Fruit fly (Drosophila melanogaster) whole organism, embryonic: ENCODE results near the gene Chrac-16.
A peak's percentile ranks its signal among the peaks of the same experiment; 100 is the strongest.

Source experiments
- ATbp ChIP-seq: fragments of 200-800 bp; sonication (Bioruptor generic); optimal IDR thresholded peaks from 2 replicates; lab custom pipeline; 2017; ENCODE audit warnings: missing biosample characterization, mild to moderate bottlenecking, missing genetic modification characterization, missing genetic modification reagents
- Asciz ChIP-seq: fragments of 200-800 bp; sonication (Bioruptor generic); optimal IDR thresholded peaks from 2 replicates; lab custom pipeline; 2017; ENCODE audit warnings: missing biosample characterization, mild to moderate bottlenecking, missing genetic modification characterization, missing genetic modification reagents
- Atf-2 ChIP-seq: fragments of 200-800 bp; sonication (Bioruptor generic); optimal IDR thresholded peaks from 2 replicates; lab custom pipeline; 2016; ENCODE audit warnings: missing biosample characterization, missing genetic modification characterization
- B-H1 ChIP-seq: fragments of 200-800 bp; sonication (Bioruptor generic); IDR thresholded peaks from 3 replicates; pipeline ENCODE4 v1.3.6; 2022; ENCODE audit warnings: missing biosample characterization, missing genetic modification characterization
- CG11456 ChIP-seq: fragments of 200-800 bp; sonication (Bioruptor generic); IDR thresholded peaks from 3 replicates; pipeline ENCODE4 v1.3.6; 2022; ENCODE audit warnings: missing biosample characterization, missing genetic modification characterization
- CG15514 ChIP-seq: fragments of 200-800 bp; sonication (Bioruptor generic); optimal IDR thresholded peaks from 3 replicates; lab custom pipeline; 2017; ENCODE audit warnings: missing biosample characterization, missing genetic modification characterization, mild to moderate bottlenecking, moderate library complexity, missing genetic modification reagents
- CG17385 ChIP-seq: fragments of 200-800 bp; sonication (Bioruptor generic); optimal IDR thresholded peaks from 3 replicates; lab custom pipeline; 2018; ENCODE audit warnings: missing biosample characterization, mild to moderate bottlenecking, missing genetic modification characterization
- CG17829 ChIP-seq: fragments of 200-800 bp; optimal IDR thresholded peaks from 2 replicates; lab custom pipeline; 2019; ENCODE audit warnings: missing biosample characterization, mild to moderate bottlenecking, missing genetic modification characterization, moderate library complexity
- CG2116 ChIP-seq: fragments of 200-800 bp; sonication (Bioruptor generic); optimal IDR thresholded peaks from 3 replicates; lab custom pipeline; 2018; ENCODE audit warnings: missing biosample characterization, mild to moderate bottlenecking, missing genetic modification characterization
- CG33213 ChIP-seq: fragments of 200-800 bp; sonication (Bioruptor generic); optimal IDR thresholded peaks from 3 replicates; lab custom pipeline; 2016; ENCODE audit warnings: missing biosample characterization, missing genetic modification characterization
- CG3995 ChIP-seq: fragments of 200-800 bp; sonication (Bioruptor generic); optimal IDR thresholded peaks from 3 replicates; lab custom pipeline; 2016; ENCODE audit warnings: missing biosample characterization, missing genetic modification characterization
- CG4328 ChIP-seq: fragments of 200-800 bp; sonication (Bioruptor generic); optimal IDR thresholded peaks from 3 replicates; lab custom pipeline; 2017; ENCODE audit warnings: missing biosample characterization, missing genetic modification reagents, missing genetic modification characterization
- CG4707 ChIP-seq: fragments of 200-800 bp; sonication (Bioruptor generic); optimal IDR thresholded peaks from 2 replicates; lab custom pipeline; 2018; ENCODE audit warnings: missing biosample characterization, mild to moderate bottlenecking, missing genetic modification characterization, moderate library complexity
- CG6175 ChIP-seq: fragments of 200-800 bp; sonication (Bioruptor generic); IDR thresholded peaks from 3 replicates; pipeline ENCODE4 v1.3.6; 2022; ENCODE audit warnings: missing biosample characterization, missing genetic modification characterization
- CG6689 ChIP-seq: fragments of 200-800 bp; sonication (Bioruptor generic); IDR thresholded peaks from 2 replicates; pipeline ENCODE4 v1.3.6; 2022; ENCODE audit warnings: missing biosample characterization, missing genetic modification characterization
- CG7372 ChIP-seq: fragments of 200-800 bp; sonication (Bioruptor generic); IDR thresholded peaks from 2 replicates; pipeline ENCODE4 v1.3.6; 2022; ENCODE audit warnings: missing biosample characterization, missing genetic modification characterization
- CG8388 ChIP-seq: fragments of 200-800 bp; sonication (Bioruptor generic); optimal IDR thresholded peaks from 2 replicates; lab custom pipeline; 2019; ENCODE audit warnings: missing biosample characterization, mild to moderate bottlenecking, missing genetic modification characterization, moderate library complexity
- CG9817 ChIP-seq: fragments of 200-800 bp; sonication (Bioruptor generic); optimal IDR thresholded peaks from 2 replicates; lab custom pipeline; 2018; ENCODE audit warnings: missing biosample characterization, mild to moderate bottlenecking, missing genetic modification characterization, moderate library complexity
- Drgx ChIP-seq: fragments of 200-800 bp; sonication (Bioruptor generic); IDR thresholded peaks from 2 replicates; pipeline ENCODE4 v1.3.6; 2022; ENCODE audit warnings: missing biosample characterization, missing genetic modification characterization
- HHEX ChIP-seq: fragments of 200-800 bp; sonication (Bioruptor generic); optimal IDR thresholded peaks from 3 replicates; lab custom pipeline; 2017; ENCODE audit warnings: missing biosample characterization, mild to moderate bottlenecking, missing genetic modification characterization, missing genetic modification reagents
- Hr3 ChIP-seq: fragments of 200-800 bp; sonication (Bioruptor generic); optimal IDR thresholded peaks from 3 replicates; lab custom pipeline; 2016; ENCODE audit warnings: missing biosample characterization, missing genetic modification characterization
- Kr ChIP-seq: fragments of 200-800 bp; sonication (Bioruptor generic); optimal IDR thresholded peaks from 2 replicates; lab custom pipeline; 2017; ENCODE audit warnings: missing biosample characterization, mild to moderate bottlenecking, missing genetic modification characterization
- Med ChIP-seq: fragments of 200-800 bp; sonication (Bioruptor generic); peaks from one replicate; lab custom pipeline; 2016; ENCODE audit warnings: missing biosample characterization, missing genetic modification characterization, mild to moderate bottlenecking, inconsistent platforms, moderate library complexity
- Mrtf ChIP-seq: fragments of 200-800 bp; sonication (Bioruptor generic); IDR thresholded peaks from 3 replicates; pipeline ENCODE4 v1.3.6; 2022; ENCODE audit warnings: missing biosample characterization, missing genetic modification characterization
- NC2β ChIP-seq: fragments of 200-800 bp; sonication (Bioruptor generic); optimal IDR thresholded peaks from 2 replicates; lab custom pipeline; 2016; ENCODE audit warnings: missing biosample characterization, missing genetic modification characterization
- Rx ChIP-seq: fragments of 200-800 bp; sonication (Bioruptor generic); IDR thresholded peaks from 2 replicates; pipeline ENCODE4 v1.3.6; 2022; ENCODE audit warnings: missing biosample characterization, missing genetic modification characterization
- Side ChIP-seq: fragments of 200-800 bp; sonication (Bioruptor generic); optimal IDR thresholded peaks from 2 replicates; lab custom pipeline; 2016; ENCODE audit warnings: missing biosample characterization, missing genetic modification characterization
- Xbp1 ChIP-seq: fragments of 200-800 bp; sonication (Bioruptor generic); optimal IDR thresholded peaks from 3 replicates; lab custom pipeline; 2016; ENCODE audit warnings: missing biosample characterization, mild to moderate bottlenecking, missing genetic modification characterization
- amos ChIP-seq: fragments of 200-800 bp; sonication (Bioruptor generic); IDR thresholded peaks from 2 replicates; pipeline ENCODE4 v1.3.6; 2022; ENCODE audit warnings: missing biosample characterization, missing genetic modification characterization; ENCODE audit not compliant: partially characterized antibody
- az2 ChIP-seq: fragments of 200-800 bp; sonication (Bioruptor generic); optimal IDR thresholded peaks from 3 replicates; lab custom pipeline; 2016; ENCODE audit warnings: missing biosample characterization, missing genetic modification characterization
- bbx ChIP-seq: fragments of 200-800 bp; sonication (Bioruptor generic); IDR thresholded peaks from 2 replicates; pipeline ENCODE4 v1.3.6; 2022; ENCODE audit warnings: missing biosample characterization, missing genetic modification characterization; ENCODE audit not compliant: partially characterized antibody
- bcd ChIP-seq: fragments of 200-800 bp; sonication (Bioruptor generic); optimal IDR thresholded peaks from 2 replicates; lab custom pipeline; 2017; ENCODE audit warnings: missing biosample characterization, mild to moderate bottlenecking, missing genetic modification characterization
- bigmax ChIP-seq: fragments of 200-800 bp; sonication (Bioruptor generic); optimal IDR thresholded peaks from 2 replicates; lab custom pipeline; 2018; ENCODE audit warnings: missing biosample characterization, mild to moderate bottlenecking, missing genetic modification characterization
- chif ChIP-seq, 2 experiments: fragments of 200-800 bp; sonication (Bioruptor generic); optimal IDR thresholded peaks; 3 replicates each; lab custom pipeline; 2016; ENCODE audit warnings: missing biosample characterization in 2 of 2, missing genetic modification characterization in 2 of 2
- ci ChIP-seq: fragments of 200-800 bp; sonication (Bioruptor generic); IDR thresholded peaks from 3 replicates; pipeline ENCODE4 v1.3.6; 2022; ENCODE audit warnings: missing biosample characterization, missing genetic modification characterization
- croc ChIP-seq: fragments of 200-800 bp; sonication (Bioruptor generic); conservative IDR thresholded peaks from 3 replicates; pipeline ENCODE4 v1.3.6; 2022; ENCODE audit warnings: missing biosample characterization, missing genetic modification characterization
- crp ChIP-seq, 2 experiments: fragments of 200-800 bp; sonication (Bioruptor generic); optimal IDR thresholded peaks; 2 replicates in 1 of 2; 3 replicates in 1 of 2; lab custom pipeline; 2017; ENCODE audit warnings: missing biosample characterization in 2 of 2, missing genetic modification characterization in 2 of 2, mild to moderate bottlenecking in 1 of 2, moderate library complexity in 1 of 2
- dan ChIP-seq: fragments of 200-800 bp; sonication (Bioruptor generic); IDR thresholded peaks from 2 replicates; pipeline ENCODE4 v1.3.6; 2022; ENCODE audit warnings: missing biosample characterization, missing genetic modification characterization
- disco-r ChIP-seq: fragments of 200-800 bp; sonication (Bioruptor generic); optimal IDR thresholded peaks from 2 replicates; lab custom pipeline; 2016; ENCODE audit warnings: missing biosample characterization, missing genetic modification characterization
- eyg ChIP-seq: fragments of 200-800 bp; sonication (Bioruptor generic); optimal IDR thresholded peaks from 3 replicates; lab custom pipeline; 2016; ENCODE audit warnings: missing biosample characterization, missing genetic modification characterization
- otp ChIP-seq: fragments of 200-800 bp; sonication (Bioruptor generic); IDR thresholded peaks from 3 replicates; pipeline ENCODE4, ENCODE4 v1.3.6; 2022; ENCODE audit warnings: missing biosample characterization, missing genetic modification characterization
- pan ChIP-seq, 4 experiments: fragments of >200 bp in 3 of 4; fragments of 200-800 bp in 1 of 4; sonication (Bioruptor generic) in 1 of 4; optimal IDR thresholded peaks in 3 of 4; IDR thresholded peaks in 1 of 4; 2 replicates each; pipeline versions ENCODE4 v1.3.6 to Lab custom; 2017 to 2022; ENCODE audit warnings: missing biosample characterization in 2 of 4, missing genetic modification characterization in 2 of 4, mixed read lengths in 1 of 4
- prd ChIP-seq, 3 experiments: fragments of >200 bp in 2 of 3; fragments of 200-800 bp in 1 of 3; sonication (Bioruptor generic) in 1 of 3; optimal IDR thresholded peaks in 2 of 3; IDR thresholded peaks in 1 of 3; 2 replicates in 2 of 3; 3 replicates in 1 of 3; pipeline versions ENCODE4 v1.3.6 to Lab custom; 2017 to 2022; ENCODE audit warnings: missing biosample characterization in 1 of 3, missing genetic modification characterization in 1 of 3
- pzg ChIP-seq: fragments of 200-800 bp; sonication (Bioruptor generic); optimal IDR thresholded peaks from 3 replicates; lab custom pipeline; 2018; ENCODE audit warnings: missing biosample characterization, mild to moderate bottlenecking, missing genetic modification characterization, moderate library complexity
- sd ChIP-seq: fragments of 200-800 bp; sonication (Bioruptor generic); optimal IDR thresholded peaks from 3 replicates; lab custom pipeline; 2018; ENCODE audit warnings: missing biosample characterization, mild to moderate bottlenecking, missing genetic modification characterization, moderate library complexity
- so ChIP-seq: fragments of 200-800 bp; sonication (Bioruptor generic); IDR thresholded peaks from 3 replicates; pipeline ENCODE4 v1.3.6; 2022; ENCODE audit warnings: missing biosample characterization, missing genetic modification characterization
- sug ChIP-seq: fragments of 200-800 bp; optimal IDR thresholded peaks from 2 replicates; lab custom pipeline; 2019; ENCODE audit warnings: missing biosample characterization, mild to moderate bottlenecking, missing genetic modification characterization, moderate library complexity
- wdn ChIP-seq: fragments of 200-800 bp; sonication (Bioruptor generic); IDR thresholded peaks from 2 replicates; pipeline ENCODE4 v1.3.6; 2022; ENCODE audit warnings: missing biosample characterization, missing genetic modification characterization
- yki ChIP-seq: fragments of >200 bp; optimal IDR thresholded peaks from 3 replicates; lab custom pipeline; 2018

The Chrac-16 gene

dm6 chrX:12006678-12007441 lies 10.9 kb downstream of the Chrac-16 start, which contains the start of gene CG1806 (continued):
- TF ChIP-seq Drgx (GFP tag; lab: Robert Waterston, UW), result peak; percentile 64
- no peak for TF ChIP-seq bbx (GFP tag; lab: Robert Waterston, UW)
- TF ChIP-seq CG11456 (GFP tag; lab: Robert Waterston, UW), result no peak
- TF ChIP-seq Asciz (GFP tag; lab: Kevin White, UChicago), result no peak
- no peak for TF ChIP-seq B-H1 (GFP tag; lab: Robert Waterston, UW)
- no peak for TF ChIP-seq Mrtf (GFP tag; lab: Robert Waterston, UW)
- TF ChIP-seq HHEX, result no peak
- TF ChIP-seq croc (GFP tag; lab: Robert Waterston, UW), result no peak
- no peak for TF ChIP-seq pzg (GFP tag; lab: Kevin White, UChicago)
- no peak for TF ChIP-seq CG6689 (GFP tag; lab: Robert Waterston, UW)
- TF ChIP-seq CG9817 (tag; lab: Kevin White, UChicago), result no peak
- TF ChIP-seq CG15514 (GFP tag; lab: Kevin White, UChicago), result no peak
- TF ChIP-seq Atf-2 (GFP tag; lab: Kevin White, UChicago), result no peak
- no peak for TF ChIP-seq prd (optimal IDR thresholded peaks at IDR 0.05; lab: Kevin White, UChicago)
- no peak for TF ChIP-seq prd (GFP tag; IDR thresholded peaks at IDR 0.05; lab: Robert Waterston, UW)
- TF ChIP-seq Xbp1 (GFP tag; lab: Kevin White, UChicago), result no peak
- TF ChIP-seq NC2β (GFP tag; lab: Kevin White, UChicago), result no peak
- TF ChIP-seq CG8388, result no peak
- no peak for TF ChIP-seq az2 (GFP tag; lab: Kevin White, UChicago)
- TF ChIP-seq CG2116 (GFP tag; lab: Kevin White, UChicago), result no peak
- no peak for TF ChIP-seq dan (GFP tag; lab: Robert Waterston, UW)
- TF ChIP-seq pan (optimal IDR thresholded peaks at IDR 0.05; lab: Kevin White, UChicago), result no peak
- TF ChIP-seq pan (GFP tag; optimal IDR thresholded peaks at IDR 0.05 in 1 of 2, IDR thresholded peaks at IDR 0.05 in 1 of 2), result peak in 1 of 2 experiments; percentile 18
- TF ChIP-seq chif (GFP tag; optimal IDR thresholded peaks at IDR 0.05; lab: Kevin White, UChicago), result no peak
- no peak for TF ChIP-seq ATbp (GFP tag; lab: Kevin White, UChicago)
- TF ChIP-seq sd (tag; lab: Kevin White, UChicago), result peak; percentile 92
- TF ChIP-seq Kr (GFP tag; lab: Kevin White, UChicago), result no peak
- no peak for TF ChIP-seq CG4707
- no peak for TF ChIP-seq Side (GFP tag; lab: Kevin White, UChicago)
- no peak for TF ChIP-seq CG6175 (GFP tag; lab: Robert Waterston, UW)
- TF ChIP-seq disco-r (GFP tag; lab: Kevin White, UChicago), result no peak
- no peak for TF ChIP-seq CG7372 (GFP tag; lab: Robert Waterston, UW)
- no peak for TF ChIP-seq Rx (GFP tag; lab: Robert Waterston, UW)
- TF ChIP-seq otp (GFP tag; lab: Robert Waterston, UW), result peak; percentile 22; the same call in 1 of the 3 replicates
- TF ChIP-seq bcd (GFP tag; lab: Kevin White, UChicago), result no peak
- TF ChIP-seq crp (GFP tag; optimal IDR thresholded peaks at IDR 0.05; lab: Kevin White, UChicago), result no peak
- TF ChIP-seq Med (GFP tag; lab: Kevin White, UChicago), result peak; percentile 45
- peak; percentile 24; the same call in 2 of the 3 replicates for TF ChIP-seq ci (GFP tag; lab: Robert Waterston, UW)
- TF ChIP-seq so (GFP tag; lab: Robert Waterston, UW), result peak; percentile 56; the same call in 1 of the 3 replicates
- TF ChIP-seq sug, result no peak
- TF ChIP-seq CG17829 (tag; lab: Kevin White, UChicago), result peak; percentile 1
- TF ChIP-seq wdn (GFP tag; lab: Robert Waterston, UW), result peak; percentile 30; the same call in 1 of the 2 replicates
- TF ChIP-seq Hr3 (GFP tag; lab: Kevin White, UChicago), result no peak
- no peak for TF ChIP-seq CG3995 (GFP tag; lab: Kevin White, UChicago)
- peak; percentile 94 for TF ChIP-seq yki (lab: Kevin White, UChicago)
- no peak for TF ChIP-seq CG4328
- TF ChIP-seq CG33213 (GFP tag; lab: Kevin White, UChicago), result no peak
- TF ChIP-seq amos, result no peak; the same call in 1 of the 2 replicates
- TF ChIP-seq eyg (GFP tag; lab: Kevin White, UChicago), result no peak
- TF ChIP-seq bigmax (GFP tag; lab: Kevin White, UChicago), result no peak
- TF ChIP-seq CG17385, result peak; percentile 35
